Worm (Caenorhabditis elegans) whole organism, mixed stage, embryonic: Measurements from ENCODE around the gene nas-11.

Source experiments
- M03D4.4 ChIP-seq: sonication (generic microtip); optimal IDR thresholded peaks from 2 replicates; lab custom pipeline; 2017; ENCODE audit warnings: mild to moderate bottlenecking, missing genetic modification characterization, missing compliant biosample characterization
- mab-5 ChIP-seq: fragments of 150-350 bp; optimal IDR thresholded peaks from 2 replicates; lab custom pipeline; 2014; ENCODE audit warnings: missing biosample characterization, missing genetic modification characterization
- nhr-76 ChIP-seq: sonication (generic microtip); optimal IDR thresholded peaks from 2 replicates; lab custom pipeline; 2017; ENCODE audit warnings: missing biosample characterization, missing genetic modification characterization

DNA sequence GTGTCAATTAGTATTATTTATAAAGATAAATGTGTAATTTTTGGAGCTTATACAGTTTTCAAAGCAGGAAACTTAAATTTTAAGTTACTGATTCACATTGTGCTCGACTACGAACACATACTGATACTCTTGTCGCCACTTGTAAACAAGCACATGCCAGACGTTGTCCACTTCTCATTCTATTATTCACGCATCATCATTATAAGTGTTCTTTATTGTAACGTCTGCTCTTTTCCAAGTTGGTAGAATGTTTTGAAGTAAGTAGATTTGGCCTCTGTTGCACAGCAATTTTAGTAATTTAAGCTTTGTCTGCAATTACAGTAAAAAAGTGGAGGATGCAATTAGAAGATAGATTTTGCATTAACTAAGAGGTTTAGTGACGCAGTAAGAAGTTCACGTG, 20.5 kb upstream of the nas-11 start:
- TF ChIP-seq nhr-76 (tag; lab: Kevin White, UChicago) (no peak), M03D4.4 (tag; lab: Kevin White, UChicago) (no peak), mab-5 (no peak)
